Fruit fly (Drosophila melanogaster) whole organism, embryonic: ENCODE data around the gene Irk1.
A peak's percentile ranks its signal among the peaks of the same experiment; 100 is the strongest.

Experiments used
- Abd-B ChIP-seq: fragments of 200-800 bp; sonication (Bioruptor generic); optimal IDR thresholded peaks from 2 replicates; lab custom pipeline; 2018; ENCODE audit warnings: missing biosample characterization, mild to moderate bottlenecking, missing genetic modification characterization, moderate library complexity
- Adf1 ChIP-seq: fragments of 200-800 bp; sonication (Bioruptor generic); IDR thresholded peaks from 2 replicates; pipeline ENCODE4 v1.3.6; 2022; ENCODE audit warnings: missing biosample characterization, missing genetic modification characterization
- BEAF-32 ChIP-seq: fragments of 200-800 bp; sonication (Bioruptor generic); optimal IDR thresholded peaks from 3 replicates; lab custom pipeline; 2017; ENCODE audit warnings: missing biosample characterization, missing genetic modification characterization, mild to moderate bottlenecking, moderate library complexity, missing genetic modification reagents
- CG10366 ChIP-seq: fragments of 200-800 bp; sonication (Bioruptor generic); IDR thresholded peaks from 2 replicates; pipeline ENCODE4 v1.3.6; 2022; ENCODE audit warnings: missing biosample characterization, missing genetic modification characterization
- CG10979 ChIP-seq: fragments of 200-800 bp; sonication (Bioruptor generic); optimal IDR thresholded peaks from 2 replicates; lab custom pipeline; 2018; ENCODE audit warnings: missing biosample characterization, mild to moderate bottlenecking, missing genetic modification characterization, moderate library complexity
- CG11504 ChIP-seq: fragments of 200-800 bp; sonication (Bioruptor generic); optimal IDR thresholded peaks from 3 replicates; lab custom pipeline; 2019; ENCODE audit warnings: missing biosample characterization, mild to moderate bottlenecking, missing genetic modification characterization, moderate library complexity
- CG1233 ChIP-seq: fragments of 200-800 bp; sonication (Bioruptor generic); optimal IDR thresholded peaks from 4 replicates; lab custom pipeline; 2018; ENCODE audit warnings: missing biosample characterization, mild to moderate bottlenecking, missing genetic modification characterization
- CG12659 ChIP-seq: fragments of 200-800 bp; sonication (Bioruptor generic); optimal IDR thresholded peaks from 3 replicates; lab custom pipeline; 2017; ENCODE audit warnings: mild to moderate bottlenecking, missing biosample characterization, missing genetic modification reagents, missing genetic modification characterization
- CG14014 ChIP-seq: fragments of 200-800 bp; sonication (Bioruptor generic); IDR thresholded peaks from 2 replicates; pipeline ENCODE4 v1.3.6; 2022; ENCODE audit warnings: missing biosample characterization, missing genetic modification characterization
- CG17568 ChIP-seq: fragments of 200-800 bp; sonication (Bioruptor generic); optimal IDR thresholded peaks from 2 replicates; lab custom pipeline; 2018; ENCODE audit warnings: missing biosample characterization, mild to moderate bottlenecking, missing genetic modification characterization, moderate library complexity
- CG4360 ChIP-seq: fragments of 200-800 bp; sonication (Bioruptor generic); IDR thresholded peaks from 2 replicates; pipeline ENCODE4 v1.3.6; 2022; ENCODE audit warnings: missing biosample characterization, missing genetic modification characterization
- CG4707 ChIP-seq: fragments of 200-800 bp; sonication (Bioruptor generic); optimal IDR thresholded peaks from 2 replicates; lab custom pipeline; 2018; ENCODE audit warnings: missing biosample characterization, mild to moderate bottlenecking, missing genetic modification characterization, moderate library complexity
- CG4730 ChIP-seq: fragments of 200-800 bp; sonication (Bioruptor generic); IDR thresholded peaks from 2 replicates; pipeline ENCODE4 v1.3.6; 2022; ENCODE audit warnings: missing biosample characterization, missing genetic modification characterization
- CG5953 ChIP-seq: fragments of 200-800 bp; sonication (Bioruptor generic); IDR thresholded peaks from 2 replicates; pipeline ENCODE4 v1.3.6; 2022; ENCODE audit warnings: missing biosample characterization, missing genetic modification characterization
- CG8281 ChIP-seq: fragments of 200-800 bp; sonication (Bioruptor generic); optimal IDR thresholded peaks from 2 replicates; lab custom pipeline; 2018; ENCODE audit warnings: missing biosample characterization, mild to moderate bottlenecking, missing genetic modification characterization, moderate library complexity
- CG8359 ChIP-seq: fragments of 200-800 bp; sonication (Bioruptor generic); optimal IDR thresholded peaks from 2 replicates; lab custom pipeline; 2017; ENCODE audit warnings: missing biosample characterization, mild to moderate bottlenecking, missing genetic modification characterization, borderline replicate concordance
- CG8388 ChIP-seq: fragments of 200-800 bp; sonication (Bioruptor generic); optimal IDR thresholded peaks from 2 replicates; lab custom pipeline; 2019; ENCODE audit warnings: missing biosample characterization, mild to moderate bottlenecking, missing genetic modification characterization, moderate library complexity
- CG8478 ChIP-seq: fragments of >200 bp; optimal IDR thresholded peaks from 2 replicates; lab custom pipeline; 2018
- CG8765 ChIP-seq: fragments of 200-800 bp; sonication (Bioruptor generic); IDR thresholded peaks from 2 replicates; pipeline ENCODE4 v1.3.6; 2022; ENCODE audit warnings: missing biosample characterization, missing genetic modification characterization
- CG9215 ChIP-seq: fragments of 200-800 bp; sonication (Bioruptor generic); IDR thresholded peaks from 2 replicates; pipeline ENCODE4 v1.3.6; 2022; ENCODE audit warnings: missing biosample characterization, missing genetic modification characterization
- D19B ChIP-seq: fragments of 200-800 bp; sonication (Bioruptor generic); optimal IDR thresholded peaks from 2 replicates; lab custom pipeline; 2017; ENCODE audit warnings: missing biosample characterization, mild to moderate bottlenecking, missing genetic modification characterization
- Dek ChIP-seq: fragments of 200-800 bp; sonication (Bioruptor generic); optimal IDR thresholded peaks from 3 replicates; lab custom pipeline; 2019; ENCODE audit warnings: missing biosample characterization, mild to moderate bottlenecking, missing genetic modification characterization, moderate library complexity
- Ets65A ChIP-seq: fragments of 200-800 bp; sonication (Bioruptor generic); peaks from one replicate; lab custom pipeline; 2016; ENCODE audit warnings: missing biosample characterization, missing genetic modification characterization
- HHEX ChIP-seq: fragments of 200-800 bp; sonication (Bioruptor generic); optimal IDR thresholded peaks from 3 replicates; lab custom pipeline; 2017; ENCODE audit warnings: missing biosample characterization, mild to moderate bottlenecking, missing genetic modification characterization, missing genetic modification reagents
- Med ChIP-seq: fragments of 200-800 bp; sonication (Bioruptor generic); peaks from one replicate; lab custom pipeline; 2016; ENCODE audit warnings: missing biosample characterization, missing genetic modification characterization, mild to moderate bottlenecking, inconsistent platforms, moderate library complexity
- Oli ChIP-seq: fragments of 200-800 bp; sonication (Bioruptor generic); optimal IDR thresholded peaks from 2 replicates; lab custom pipeline; 2018; ENCODE audit warnings: missing biosample characterization, mild to moderate bottlenecking, missing genetic modification characterization, moderate library complexity
- Sox100B ChIP-seq: fragments of 200-800 bp; sonication (Bioruptor generic); optimal IDR thresholded peaks from 3 replicates; lab custom pipeline; 2018; ENCODE audit warnings: missing biosample characterization, mild to moderate bottlenecking, missing genetic modification characterization
- Ssrp ChIP-seq: fragments of 200-800 bp; sonication (Bioruptor generic); optimal IDR thresholded peaks from 2 replicates; lab custom pipeline; 2018; ENCODE audit warnings: missing biosample characterization, mild to moderate bottlenecking, missing genetic modification characterization, moderate library complexity
- az2 ChIP-seq: fragments of 200-800 bp; sonication (Bioruptor generic); optimal IDR thresholded peaks from 3 replicates; lab custom pipeline; 2016; ENCODE audit warnings: missing biosample characterization, missing genetic modification characterization
- bab2 ChIP-seq: fragments of 200-800 bp; sonication (Bioruptor generic); optimal IDR thresholded peaks from 2 replicates; lab custom pipeline; 2016; ENCODE audit warnings: missing biosample characterization, missing genetic modification characterization
- chn ChIP-seq: fragments of 200-800 bp; sonication (Bioruptor generic); optimal IDR thresholded peaks from 2 replicates; lab custom pipeline; 2016; ENCODE audit warnings: missing biosample characterization, missing genetic modification characterization
- ci ChIP-seq: fragments of 200-800 bp; sonication (Bioruptor generic); IDR thresholded peaks from 3 replicates; pipeline ENCODE4 v1.3.6; 2022; ENCODE audit warnings: missing biosample characterization, missing genetic modification characterization
- dpn ChIP-seq, 2 experiments: fragments of 200-800 bp; sonication (Bioruptor generic); optimal IDR thresholded peaks; 3 replicates each; lab custom pipeline; 2016; ENCODE audit warnings: missing biosample characterization in 2 of 2, missing genetic modification characterization in 2 of 2
- ems ChIP-seq: fragments of 200-800 bp; sonication (Bioruptor generic); optimal IDR thresholded peaks from 3 replicates; lab custom pipeline; 2016; ENCODE audit warnings: missing biosample characterization, missing genetic modification characterization
- ewg ChIP-seq: fragments of 200-800 bp; sonication (Bioruptor generic); optimal IDR thresholded peaks from 3 replicates; lab custom pipeline; 2017; ENCODE audit warnings: mild to moderate bottlenecking, missing biosample characterization, missing genetic modification reagents, missing genetic modification characterization
- fd96Cb ChIP-seq: fragments of 200-800 bp; sonication (Bioruptor generic); optimal IDR thresholded peaks from 2 replicates; lab custom pipeline; 2018; ENCODE audit warnings: missing biosample characterization, mild to moderate bottlenecking, missing genetic modification characterization, moderate library complexity
- gem ChIP-seq: fragments of 200-800 bp; sonication (Bioruptor generic); optimal IDR thresholded peaks from 2 replicates; lab custom pipeline; 2019; ENCODE audit warnings: missing biosample characterization, mild to moderate bottlenecking, missing genetic modification characterization, moderate library complexity
- gfzf ChIP-seq: fragments of 200-800 bp; sonication (Bioruptor generic); optimal IDR thresholded peaks from 2 replicates; lab custom pipeline; 2016; ENCODE audit warnings: missing biosample characterization, mild to moderate bottlenecking, missing genetic modification characterization, moderate library complexity
- jing ChIP-seq: fragments of 200-800 bp; sonication (Bioruptor generic); optimal IDR thresholded peaks from 2 replicates; lab custom pipeline; 2018; ENCODE audit warnings: missing biosample characterization, mild to moderate bottlenecking, missing genetic modification characterization
- lbe ChIP-seq: fragments of 200-800 bp; sonication (Bioruptor generic); optimal IDR thresholded peaks from 2 replicates; lab custom pipeline; 2016; ENCODE audit warnings: missing biosample characterization, mild to moderate bottlenecking, missing genetic modification characterization
- nau ChIP-seq: fragments of 200-800 bp; sonication (Bioruptor generic); optimal IDR thresholded peaks from 3 replicates; lab custom pipeline; 2017; ENCODE audit warnings: missing biosample characterization, mild to moderate bottlenecking, missing genetic modification characterization, missing genetic modification reagents
- nerfin-1 ChIP-seq: fragments of 200-800 bp; sonication (Bioruptor generic); optimal IDR thresholded peaks from 3 replicates; lab custom pipeline; 2019; ENCODE audit warnings: missing biosample characterization, mild to moderate bottlenecking, missing genetic modification characterization, moderate library complexity
- onecut ChIP-seq: fragments of 200-800 bp; sonication (Bioruptor generic); IDR thresholded peaks from 2 replicates; pipeline ENCODE4 v1.3.6; 2022; ENCODE audit warnings: missing biosample characterization, missing genetic modification characterization
- row ChIP-seq: fragments of 200-800 bp; sonication (Bioruptor generic); IDR thresholded peaks from 3 replicates; pipeline ENCODE4 v1.3.6; 2022; ENCODE audit warnings: missing biosample characterization, missing genetic modification characterization
- sc ChIP-seq, 3 experiments: fragments of >200 bp in 2 of 3; fragments of 200-800 bp in 1 of 3; sonication (Bioruptor generic) in 1 of 3; optimal IDR thresholded peaks; 2 replicates in 2 of 3; 3 replicates in 1 of 3; lab custom pipeline; 2017; ENCODE audit warnings: mild to moderate bottlenecking in 1 of 3, missing biosample characterization in 1 of 3, missing genetic modification characterization in 1 of 3, missing genetic modification reagents in 1 of 3
- sisA ChIP-seq: fragments of 200-800 bp; sonication (Bioruptor generic); IDR thresholded peaks from 2 replicates; pipeline ENCODE4 v1.3.6; 2022; ENCODE audit warnings: missing biosample characterization, missing genetic modification characterization
- slou ChIP-seq: fragments of 200-800 bp; sonication (Bioruptor generic); optimal IDR thresholded peaks from 3 replicates; lab custom pipeline; 2016; ENCODE audit warnings: missing biosample characterization, missing genetic modification characterization
- ssp ChIP-seq: fragments of 200-800 bp; sonication (Bioruptor generic); IDR thresholded peaks from 2 replicates; pipeline ENCODE4 v1.3.6; 2022; ENCODE audit warnings: missing biosample characterization, missing genetic modification characterization
- unpg ChIP-seq: fragments of 200-800 bp; sonication (Bioruptor generic); optimal IDR thresholded peaks from 3 replicates; lab custom pipeline; 2018; ENCODE audit warnings: missing biosample characterization, mild to moderate bottlenecking, missing genetic modification characterization, moderate library complexity
- vvl ChIP-seq: fragments of 200-800 bp; sonication (Bioruptor generic); IDR thresholded peaks from 2 replicates; pipeline ENCODE4 v1.3.6; 2022; ENCODE audit warnings: missing biosample characterization, missing genetic modification characterization

Irk1 gene

dm6 chr3R:23174739-23175138 is 6.6 kb downstream of the Irk1 start (continued):
- peak; percentile 57 for TF ChIP-seq ewg (GFP tag; lab: Kevin White, UChicago)
- TF ChIP-seq CG4730, result 0 out of 2 replicates have a peak, but pooled peaks have one; percentile 13
- TF ChIP-seq bab2, result peak; percentile 47
- peak; percentile 40; the same call in 1 of the 2 replicates for TF ChIP-seq CG14014 (GFP tag; lab: Robert Waterston, UW)
- TF ChIP-seq CG4707, result peak; percentile 4
- peak; percentile 43 for TF ChIP-seq nerfin-1
- peak; percentile 31; the same call in 1 of the 2 replicates for TF ChIP-seq sisA (GFP tag; lab: Robert Waterston, UW)
- peak; percentile 86 for TF ChIP-seq Med (GFP tag; lab: Kevin White, UChicago)
- peak; percentile 49 for TF ChIP-seq HHEX (GFP tag; lab: Kevin White, UChicago)
- TF ChIP-seq ems, result no peak
- no peak for TF ChIP-seq gfzf (GFP tag; lab: Kevin White, UChicago)
- peak; percentile 73 for TF ChIP-seq CG10979 (tag; lab: Kevin White, UChicago)
- TF ChIP-seq vvl (GFP tag; lab: Robert Waterston, UW), result 0 out of 2 replicates have a peak, but pooled peaks have one; percentile 17
- no peak for TF ChIP-seq chn (GFP tag; lab: Kevin White, UChicago)
- TF ChIP-seq Dek (tag; lab: Kevin White, UChicago), result no peak
- TF ChIP-seq Abd-B (GFP tag; lab: Kevin White, UChicago), result peak; percentile 56
- peak; percentile 81 for TF ChIP-seq ci (GFP tag; lab: Robert Waterston, UW)
- TF ChIP-seq fd96Cb (tag; lab: Kevin White, UChicago), result peak; percentile 75
- TF ChIP-seq CG8478, result no peak
- TF ChIP-seq CG8281 (tag; lab: Kevin White, UChicago), result peak; percentile 8
- peak; percentile 76 for TF ChIP-seq Oli (tag; lab: Kevin White, UChicago)
- TF ChIP-seq CG5953 (GFP tag; lab: Robert Waterston, UW), result no peak
- TF ChIP-seq Adf1 (GFP tag; lab: Robert Waterston, UW), result no peak
- TF ChIP-seq ssp (GFP tag; lab: Robert Waterston, UW), result no peak
- TF ChIP-seq CG17568 (GFP tag; lab: Kevin White, UChicago), result no peak
- TF ChIP-seq onecut (GFP tag; lab: Robert Waterston, UW), result peak; percentile 59
- TF ChIP-seq CG11504 (tag; lab: Kevin White, UChicago), result peak; percentile 43
- peak; percentile 49 for TF ChIP-seq az2 (GFP tag; lab: Kevin White, UChicago)
- no peak for TF ChIP-seq BEAF-32
- peak; percentile 33 for TF ChIP-seq CG8388
- TF ChIP-seq slou (GFP tag; lab: Kevin White, UChicago), result no peak
- peak; percentile 56 for TF ChIP-seq unpg (GFP tag; lab: Kevin White, UChicago)
- TF ChIP-seq CG12659, result peak; percentile 23
- peak; percentile 33 for TF ChIP-seq Sox100B
- TF ChIP-seq sc (optimal IDR thresholded peaks at IDR 0.05; lab: Kevin White, UChicago), result no peak
- TF ChIP-seq sc (GFP tag; optimal IDR thresholded peaks at IDR 0.05; lab: Kevin White, UChicago), result peak; percentile 22
- TF ChIP-seq CG9215 (GFP tag; lab: Robert Waterston, UW), result no peak
- peak; percentile 61 for TF ChIP-seq row (GFP tag; lab: Robert Waterston, UW)
- peak; percentile 8 for TF ChIP-seq CG8359 (GFP tag; lab: Kevin White, UChicago)
- peak; percentile 52 for TF ChIP-seq CG1233 (GFP tag; lab: Kevin White, UChicago)
- TF ChIP-seq lbe (GFP tag; lab: Kevin White, UChicago), result no peak
- no peak for TF ChIP-seq CG8765 (GFP tag; lab: Robert Waterston, UW)
- TF ChIP-seq nau (GFP tag; lab: Kevin White, UChicago), result no peak
- TF ChIP-seq gem (tag; lab: Kevin White, UChicago), result peak; percentile 72
- TF ChIP-seq Ets65A (GFP tag; lab: Kevin White, UChicago), result peak; percentile 53
- peak; percentile 60 for TF ChIP-seq Ssrp (tag; lab: Kevin White, UChicago)
- TF ChIP-seq jing (GFP tag; lab: Kevin White, UChicago), result peak; percentile 63
- TF ChIP-seq dpn (GFP tag; optimal IDR thresholded peaks at IDR 0.05; lab: Kevin White, UChicago), result peak in 1 of 2 experiments; percentile 46
- TF ChIP-seq D19B, result no peak
- peak; percentile 62 for TF ChIP-seq CG10366
- TF ChIP-seq CG4360 (GFP tag; lab: Robert Waterston, UW), result no peak
